Fruit fly (Drosophila melanogaster) whole organism, prepupa: ENCODE data around the gene beag.

ENCODE experiments used
- CG10631 ChIP-seq: fragments of 200-800 bp; sonication (Bioruptor generic); optimal IDR thresholded peaks from 2 replicates; lab custom pipeline; 2016; ENCODE audit warnings: missing biosample characterization, missing genetic modification characterization
- CG10669 ChIP-seq: fragments of 200-800 bp; sonication (Bioruptor generic); optimal IDR thresholded peaks from 3 replicates; lab custom pipeline; 2018; ENCODE audit warnings: missing biosample characterization, mild to moderate bottlenecking, missing genetic modification characterization, moderate library complexity
- CG11294 ChIP-seq: fragments of 200-800 bp; sonication (Bioruptor generic); IDR thresholded peaks from 2 replicates; pipeline ENCODE4 v1.3.6; 2022; ENCODE audit warnings: missing biosample characterization, missing genetic modification characterization
- CG11762 ChIP-seq: fragments of 200-800 bp; sonication (Bioruptor generic); optimal IDR thresholded peaks from 3 replicates; lab custom pipeline; 2016; ENCODE audit warnings: missing biosample characterization, missing genetic modification characterization; ENCODE audit not compliant: insufficient read depth
- CG11902 ChIP-seq: fragments of 200-800 bp; sonication (Bioruptor generic); optimal IDR thresholded peaks from 3 replicates; lab custom pipeline; 2016; ENCODE audit warnings: missing biosample characterization, missing genetic modification characterization
- CG15336 ChIP-seq: fragments of 200-800 bp; sonication (Bioruptor generic); IDR thresholded peaks from 2 replicates; pipeline ENCODE4 v1.3.6; 2022; ENCODE audit warnings: missing biosample characterization, missing genetic modification characterization
- CG1621 ChIP-seq: fragments of 200-800 bp; sonication (Bioruptor generic); optimal IDR thresholded peaks from 3 replicates; lab custom pipeline; 2018; ENCODE audit warnings: missing biosample characterization, mild to moderate bottlenecking, missing genetic modification characterization
- CG16779 ChIP-seq: fragments of 200-800 bp; sonication (Bioruptor generic); optimal IDR thresholded peaks from 3 replicates; lab custom pipeline; 2017; ENCODE audit warnings: missing biosample characterization, mild to moderate bottlenecking, missing genetic modification characterization
- CG3032 ChIP-seq: fragments of 200-800 bp; optimal IDR thresholded peaks from 2 replicates; lab custom pipeline; 2019; ENCODE audit warnings: missing biosample characterization, mild to moderate bottlenecking, missing genetic modification characterization, moderate library complexity
- CG31627 ChIP-seq: fragments of 200-800 bp; sonication (Bioruptor generic); optimal IDR thresholded peaks from 3 replicates; lab custom pipeline; 2016; ENCODE audit warnings: missing biosample characterization, missing genetic modification characterization
- CG34406 ChIP-seq: fragments of 200-800 bp; sonication (Bioruptor generic); optimal IDR thresholded peaks from 3 replicates; lab custom pipeline; 2016; ENCODE audit warnings: missing biosample characterization, missing genetic modification characterization
- CG3919 ChIP-seq: fragments of 200-800 bp; sonication (Bioruptor generic); optimal IDR thresholded peaks from 3 replicates; lab custom pipeline; 2016; ENCODE audit warnings: missing biosample characterization, missing genetic modification characterization
- CG4318 ChIP-seq: fragments of 200-800 bp; sonication (Bioruptor generic); optimal IDR thresholded peaks from 3 replicates; lab custom pipeline; 2017; ENCODE audit warnings: missing biosample characterization, mild to moderate bottlenecking, missing genetic modification characterization
- CG6163 ChIP-seq: fragments of 200-800 bp; sonication (Bioruptor generic); IDR thresholded peaks from 3 replicates; pipeline ENCODE4 v1.3.6; 2022; ENCODE audit warnings: missing biosample characterization, missing genetic modification characterization
- CG6276 ChIP-seq: fragments of 200-800 bp; sonication (Bioruptor generic); optimal IDR thresholded peaks from 2 replicates; lab custom pipeline; 2017; ENCODE audit warnings: missing biosample characterization, mild to moderate bottlenecking, missing genetic modification characterization
- CG6792 ChIP-seq: fragments of 200-800 bp; sonication (Bioruptor generic); optimal IDR thresholded peaks from 3 replicates; lab custom pipeline; 2016; ENCODE audit warnings: missing biosample characterization, missing genetic modification characterization
- CG7368 ChIP-seq: fragments of 200-800 bp; sonication (Bioruptor generic); optimal IDR thresholded peaks from 3 replicates; lab custom pipeline; 2016; ENCODE audit warnings: missing biosample characterization, missing genetic modification characterization
- CG8119 ChIP-seq: fragments of 200-800 bp; sonication (Bioruptor generic); IDR thresholded peaks from 3 replicates; pipeline ENCODE4 v1.3.6; 2022; ENCODE audit warnings: missing biosample characterization, missing genetic modification characterization
- CG8632 ChIP-seq: fragments of 200-800 bp; sonication (Bioruptor generic); optimal IDR thresholded peaks from 3 replicates; lab custom pipeline; 2016; ENCODE audit warnings: missing biosample characterization, missing genetic modification characterization
- CG9139 ChIP-seq: fragments of 200-800 bp; sonication (Bioruptor generic); optimal IDR thresholded peaks from 3 replicates; lab custom pipeline; 2017; ENCODE audit warnings: missing biosample characterization, mild to moderate bottlenecking, missing genetic modification characterization
- Eip75B ChIP-seq: fragments of 200-800 bp; sonication (Bioruptor generic); optimal IDR thresholded peaks from 3 replicates; lab custom pipeline; 2016; ENCODE audit warnings: missing biosample characterization, missing genetic modification characterization
- Eip78C ChIP-seq: fragments of 200-800 bp; sonication (Bioruptor generic); peaks from one replicate; lab custom pipeline; 2016; ENCODE audit warnings: missing biosample characterization, missing genetic modification characterization
- Eip93F ChIP-seq: fragments of 200-800 bp; sonication (Bioruptor generic); optimal IDR thresholded peaks from 2 replicates; lab custom pipeline; 2016; ENCODE audit warnings: missing biosample characterization, mild to moderate bottlenecking, missing genetic modification characterization
- Ets21C ChIP-seq: fragments of 200-800 bp; sonication (Bioruptor generic); optimal IDR thresholded peaks from 3 replicates; lab custom pipeline; 2016; ENCODE audit warnings: missing biosample characterization, missing genetic modification characterization
- Ets96B ChIP-seq: fragments of 200-800 bp; optimal IDR thresholded peaks from 2 replicates; lab custom pipeline; 2019; ENCODE audit warnings: missing biosample characterization, mild to moderate bottlenecking, missing genetic modification characterization, moderate library complexity
- Gug ChIP-seq: fragments of 200-800 bp; sonication (Bioruptor generic); IDR thresholded peaks from 2 replicates; pipeline ENCODE4 v1.3.6; 2022; ENCODE audit warnings: missing biosample characterization, missing genetic modification characterization
- Hr38 ChIP-seq: sonication (Bioruptor generic); optimal IDR thresholded peaks from 2 replicates; lab custom pipeline; 2016; ENCODE audit warnings: missing biosample characterization, missing genetic modification characterization
- Hr39 ChIP-seq: fragments of 200-800 bp; sonication (Bioruptor generic); optimal IDR thresholded peaks from 2 replicates; lab custom pipeline; 2016; ENCODE audit warnings: missing biosample characterization, missing genetic modification characterization
- Lpt ChIP-seq: fragments of 200-800 bp; sonication (Bioruptor generic); optimal IDR thresholded peaks from 3 replicates; lab custom pipeline; 2016; ENCODE audit warnings: missing biosample characterization, missing genetic modification characterization
- OdsH ChIP-seq: fragments of 200-800 bp; sonication (Bioruptor generic); optimal IDR thresholded peaks from 3 replicates; lab custom pipeline; 2016; ENCODE audit warnings: missing biosample characterization, missing genetic modification characterization
- Smox ChIP-seq: fragments of 200-800 bp; sonication (Bioruptor generic); optimal IDR thresholded peaks from 3 replicates; lab custom pipeline; 2016; ENCODE audit warnings: missing biosample characterization, missing genetic modification characterization
- Sox102F ChIP-seq: fragments of 200-800 bp; sonication (Bioruptor generic); optimal IDR thresholded peaks from 2 replicates; lab custom pipeline; 2016; ENCODE audit warnings: missing biosample characterization, mild to moderate bottlenecking, missing genetic modification characterization
- Sox14 ChIP-seq: fragments of 200-800 bp; sonication (Bioruptor generic); optimal IDR thresholded peaks from 3 replicates; lab custom pipeline; 2016; ENCODE audit warnings: missing biosample characterization, missing genetic modification characterization
- achi ChIP-seq: fragments of 200-800 bp; sonication (Bioruptor generic); optimal IDR thresholded peaks from 3 replicates; lab custom pipeline; 2016; ENCODE audit warnings: missing biosample characterization, missing genetic modification characterization
- acj6 ChIP-seq: fragments of 200-800 bp; sonication (Bioruptor generic); optimal IDR thresholded peaks from 3 replicates; lab custom pipeline; 2016; ENCODE audit warnings: missing biosample characterization, missing genetic modification characterization
- cyc ChIP-seq: fragments of 200-800 bp; sonication (Bioruptor generic); optimal IDR thresholded peaks from 3 replicates; lab custom pipeline; 2016; ENCODE audit warnings: missing biosample characterization, missing genetic modification characterization
- dac ChIP-seq: fragments of 200-800 bp; sonication (Bioruptor generic); optimal IDR thresholded peaks from 2 replicates; lab custom pipeline; 2017; ENCODE audit warnings: missing biosample characterization, mild to moderate bottlenecking, missing genetic modification characterization
- dsx ChIP-seq: fragments of 200-800 bp; optimal IDR thresholded peaks from 3 replicates; lab custom pipeline; 2019; ENCODE audit warnings: missing biosample characterization, mild to moderate bottlenecking, missing genetic modification characterization, moderate library complexity; ENCODE audit not compliant: poor library complexity, severe bottlenecking
- eg ChIP-seq: fragments of 200-800 bp; sonication (Bioruptor generic); IDR thresholded peaks from 3 replicates; pipeline ENCODE4 v1.3.6; 2022; ENCODE audit warnings: missing biosample characterization, missing genetic modification characterization
- esn ChIP-seq: fragments of 200-800 bp; sonication (Bioruptor generic); optimal IDR thresholded peaks from 2 replicates; lab custom pipeline; 2016; ENCODE audit warnings: missing biosample characterization, mild to moderate bottlenecking, missing genetic modification characterization, moderate library complexity
- fd59A ChIP-seq: fragments of 200-800 bp; sonication (Bioruptor generic); optimal IDR thresholded peaks from 2 replicates; lab custom pipeline; 2017; ENCODE audit warnings: missing biosample characterization, mild to moderate bottlenecking, missing genetic modification characterization, missing genetic modification reagents
- fkh ChIP-seq: fragments of 200-800 bp; sonication (Bioruptor generic); optimal IDR thresholded peaks from 3 replicates; lab custom pipeline; 2017; ENCODE audit warnings: missing biosample characterization, mild to moderate bottlenecking, missing genetic modification characterization, moderate library complexity
- salr ChIP-seq, 2 experiments: fragments of 200-800 bp; sonication (Bioruptor generic); optimal IDR thresholded peaks; 3 replicates each; lab custom pipeline; 2016 to 2018; ENCODE audit warnings: missing biosample characterization in 2 of 2, missing genetic modification characterization in 2 of 2, mild to moderate bottlenecking in 1 of 2
- spab ChIP-seq: fragments of 200-800 bp; sonication (Bioruptor generic); optimal IDR thresholded peaks from 2 replicates; lab custom pipeline; 2017; ENCODE audit warnings: missing biosample characterization, mild to moderate bottlenecking, missing genetic modification characterization, missing genetic modification reagents
- ss ChIP-seq, 2 experiments: fragments of 200-800 bp; sonication (Bioruptor generic); optimal IDR thresholded peaks; 2 replicates in 1 of 2; 3 replicates in 1 of 2; lab custom pipeline; 2017 to 2018; ENCODE audit warnings: mild to moderate bottlenecking in 2 of 2, missing biosample characterization in 2 of 2, missing genetic modification characterization in 2 of 2, moderate library complexity in 1 of 2
- svp ChIP-seq: fragments of 200-800 bp; sonication (Bioruptor generic); peaks from one replicate; lab custom pipeline; 2016; ENCODE audit warnings: missing biosample characterization, missing genetic modification characterization
- topi ChIP-seq: fragments of 200-800 bp; sonication (Bioruptor generic); optimal IDR thresholded peaks from 3 replicates; lab custom pipeline; 2016; ENCODE audit warnings: missing biosample characterization, missing genetic modification characterization

The beag gene

DNA sequence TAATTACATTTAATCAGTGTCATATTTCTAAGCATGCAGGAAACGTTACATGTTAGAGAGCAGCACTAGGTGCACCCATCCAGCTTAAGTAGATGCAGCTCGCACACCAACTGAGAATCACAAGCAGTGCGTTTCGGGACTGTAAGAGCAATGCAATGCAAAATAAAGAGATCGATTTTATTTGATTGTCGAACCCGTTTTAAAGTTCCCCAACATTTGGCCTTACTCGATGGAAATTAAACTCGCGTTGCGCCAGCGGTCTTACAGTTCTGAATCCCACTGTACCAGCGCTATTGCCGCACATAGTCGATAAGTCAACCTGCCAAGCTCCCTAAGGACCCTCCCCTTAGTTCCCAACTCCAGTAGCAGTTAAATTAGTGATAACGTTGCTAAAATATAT is 2.1 kb downstream of the beag start (continued):
- TF ChIP-seq fkh (GFP tag; lab: Kevin White, UChicago) (no peak), CG7368 (GFP tag; lab: Kevin White, UChicago) (peak; percentile 27), cyc (GFP tag; lab: Kevin White, UChicago) (peak; percentile 28), ss (GFP tag; optimal IDR thresholded peaks at IDR 0.05; lab: Kevin White, UChicago) (no peak), spab (GFP tag; lab: Kevin White, UChicago) (no peak), topi (GFP tag; lab: Kevin White, UChicago) (peak; percentile 1), Sox102F (no peak), Smox (GFP tag; lab: Kevin White, UChicago) (no peak), Eip78C (GFP tag; lab: Kevin White, UChicago) (peak; percentile 2), Hr39 (peak; percentile 37), CG15336 (GFP tag; lab: Robert Waterston, UW) (peak; percentile 50), CG31627 (peak; percentile 38), eg (GFP tag; lab: Robert Waterston, UW) (peak; percentile 74)

dm6 chr3R:9057398-9058058 is 7.3 kb downstream of the beag start:
- peak; percentile 92 for TF ChIP-seq esn
- TF ChIP-seq CG10631 (GFP tag; lab: Kevin White, UChicago) = peak; percentile 93
- TF ChIP-seq CG11294 (GFP tag; lab: Robert Waterston, UW) = no peak
- TF ChIP-seq Ets21C (GFP tag; lab: Kevin White, UChicago) = peak; percentile 61
- peak; percentile 92 for TF ChIP-seq CG34406
- TF ChIP-seq OdsH = peak; percentile 92
- TF ChIP-seq CG11902 (GFP tag; lab: Kevin White, UChicago) = peak; percentile 22
- peak; percentile 89 to 92 for TF ChIP-seq ss (GFP tag; optimal IDR thresholded peaks at IDR 0.05; lab: Kevin White, UChicago)
- peak; percentile 83 for TF ChIP-seq CG7368 (GFP tag; lab: Kevin White, UChicago)
- TF ChIP-seq svp = peak; percentile 88
- TF ChIP-seq CG9139 (GFP tag; lab: Kevin White, UChicago) = peak; percentile 85
- peak; percentile 97 for TF ChIP-seq CG6276 (GFP tag; lab: Kevin White, UChicago)
- TF ChIP-seq CG3032 (tag; lab: Kevin White, UChicago) = peak; percentile 85
- peak; percentile 68 for TF ChIP-seq CG1621 (tag; lab: Kevin White, UChicago)
- peak; percentile 90 for TF ChIP-seq Smox (GFP tag; lab: Kevin White, UChicago)
- TF ChIP-seq CG10669 (GFP tag; lab: Kevin White, UChicago) = peak; percentile 73
- TF ChIP-seq topi (GFP tag; lab: Kevin White, UChicago) = peak; percentile 92
- no peak for TF ChIP-seq CG8119 (GFP tag; lab: Robert Waterston, UW)
- peak; percentile 94 for TF ChIP-seq Lpt
- TF ChIP-seq CG11762 (GFP tag; lab: Kevin White, UChicago) = peak; percentile 72
- peak; percentile 86 for TF ChIP-seq dsx (GFP tag; lab: Kevin White, UChicago)
- TF ChIP-seq achi (GFP tag; lab: Kevin White, UChicago) = peak; percentile 92
- peak; percentile 86 for TF ChIP-seq Ets96B (tag; lab: Kevin White, UChicago)
- peak; percentile 79 for TF ChIP-seq Eip75B (GFP tag; lab: Kevin White, UChicago)
- TF ChIP-seq Sox14 = peak; percentile 86
- TF ChIP-seq CG6163 (GFP tag; lab: Robert Waterston, UW) = no peak
- peak; percentile 96 for TF ChIP-seq CG4318 (GFP tag; lab: Kevin White, UChicago)
- TF ChIP-seq fd59A (GFP tag; lab: Kevin White, UChicago) = peak; percentile 58
- TF ChIP-seq spab (GFP tag; lab: Kevin White, UChicago) = peak; percentile 77
- TF ChIP-seq Gug (GFP tag; lab: Robert Waterston, UW) = no peak
- peak; percentile 93 for TF ChIP-seq CG3919
- TF ChIP-seq Hr38 (GFP tag; lab: Kevin White, UChicago) = peak; percentile 34
- peak; percentile 86 for TF ChIP-seq CG6792 (GFP tag; lab: Kevin White, UChicago)
- TF ChIP-seq CG8632 (GFP tag; lab: Kevin White, UChicago) = peak; percentile 82
- TF ChIP-seq cyc (GFP tag; lab: Kevin White, UChicago) = peak; percentile 87
- peak; percentile 87 for TF ChIP-seq acj6 (GFP tag; lab: Kevin White, UChicago)
- peak; percentile 90 for TF ChIP-seq Eip93F (GFP tag; lab: Kevin White, UChicago)
- TF ChIP-seq eg (GFP tag; lab: Robert Waterston, UW) = no peak
- TF ChIP-seq CG16779 = peak; percentile 83
- peak; percentile 97 for TF ChIP-seq Eip78C (GFP tag; lab: Kevin White, UChicago)
- peak; percentile 58 for TF ChIP-seq fkh (GFP tag; lab: Kevin White, UChicago)
- TF ChIP-seq dac (GFP tag; lab: Kevin White, UChicago) = peak; percentile 94
- TF ChIP-seq salr (GFP tag; optimal IDR thresholded peaks at IDR 0.05; lab: Kevin White, UChicago) = peak; percentile 15 to 97
